Fruit fly (Drosophila melanogaster): ENCODE measurements around the gene CG32152.

- TF ChIP-seq CG8478 (optimal IDR thresholded peaks at IDR 0.05) = no peak
- no peak for TF ChIP-seq CTCF (optimal IDR thresholded peaks at IDR 0.05)
Observed at dm6 chr3L:16137779-16138178, 6.1 kb downstream of the CG32152 start, which contains the start of gene CG5157.
